Worm (Caenorhabditis elegans) whole organism, L4 larva: ENCODE results near the gene ztf-16.

Experiments used
- T26A8.4 ChIP-seq: fragments of 200-800 bp; sonication (Bioruptor generic); IDR thresholded peaks from 2 replicates; pipeline ENCODE4 v1.3.6; 2022; ENCODE audit warnings: missing genetic modification characterization, missing compliant biosample characterization
- ZK546.5 ChIP-seq, 2 experiments: sonication (generic microtip); optimal IDR thresholded peaks; 2 replicates each; lab custom pipeline; 2017; ENCODE audit warnings: missing biosample characterization in 2 of 2, missing genetic modification characterization in 2 of 2
- dmd-9 ChIP-seq: fragments of 200-800 bp; sonication (Bioruptor generic); IDR thresholded peaks from 2 replicates; pipeline ENCODE4 v1.3.6; 2022; ENCODE audit warnings: missing genetic modification reagents, missing genetic modification characterization, missing compliant biosample characterization
- dve-1 ChIP-seq: sonication (generic microtip); optimal IDR thresholded peaks from 2 replicates; lab custom pipeline; 2017; ENCODE audit warnings: antibody characterized with exemption, mild to moderate bottlenecking, missing genetic modification characterization, missing compliant biosample characterization; ENCODE audit not compliant: insufficient read depth
- egl-27 ChIP-seq: sonication (generic microtip); optimal IDR thresholded peaks from 3 replicates; lab custom pipeline; 2017; ENCODE audit warnings: missing biosample characterization, missing genetic modification reagents, missing genetic modification characterization
- lin-15B ChIP-seq: fragments of 150-350 bp; sonication (generic microtip); optimal IDR thresholded peaks from 3 replicates; lab custom pipeline; 2014; ENCODE audit warnings: missing biosample characterization, missing genetic modification characterization
- mdl-1 ChIP-seq, 2 experiments: fragments of 150-350 bp in 1 of 2; sonication (generic microtip) in 1 of 2; optimal IDR thresholded peaks; 2 replicates each; lab custom pipeline; 2014 to 2017; ENCODE audit warnings: missing biosample characterization in 2 of 2, missing genetic modification characterization in 2 of 2
- nhr-237 ChIP-seq: sonication (generic microtip); optimal IDR thresholded peaks from 2 replicates; lab custom pipeline; 2017; ENCODE audit warnings: missing biosample characterization, missing genetic modification characterization
- nhr-76 ChIP-seq: fragments of 150-350 bp; optimal IDR thresholded peaks from 2 replicates; lab custom pipeline; 2014; ENCODE audit warnings: missing biosample characterization, missing genetic modification characterization
- unc-130 ChIP-seq: sonication (generic microtip); optimal IDR thresholded peaks from 2 replicates; lab custom pipeline; 2016; ENCODE audit warnings: missing genetic modification reagents, missing genetic modification characterization, missing compliant biosample characterization
- ztf-7 ChIP-seq: fragments of 150-350 bp; optimal IDR thresholded peaks from 2 replicates; lab custom pipeline; 2014; ENCODE audit warnings: missing biosample characterization, missing genetic modification characterization

DNA sequence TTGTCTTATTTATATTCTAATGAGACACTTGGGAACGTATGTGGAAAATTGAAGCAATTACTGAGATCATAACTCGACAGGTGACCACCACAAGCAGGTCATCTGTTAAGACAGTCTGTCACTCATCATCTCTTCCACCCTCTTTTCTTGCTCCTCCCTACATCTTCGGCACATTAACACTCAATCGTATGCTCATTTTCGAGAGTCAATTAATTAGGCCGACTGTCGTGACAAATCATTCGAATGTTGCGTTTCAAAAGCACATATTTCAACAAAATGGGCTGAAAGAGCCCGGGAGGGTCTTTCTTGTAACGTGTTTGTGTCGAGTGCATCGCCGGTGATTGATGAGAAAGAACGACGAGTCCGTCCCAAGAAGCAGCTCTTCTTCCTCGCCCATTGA lies 9.1 kb downstream of the ztf-16 start:
- no peak for TF ChIP-seq ztf-7 (tag; lab: Kevin White, UChicago)
- no peak for TF ChIP-seq mdl-1 (tag; optimal IDR thresholded peaks at IDR 0.05; lab: Kevin White, UChicago)
- no peak for TF ChIP-seq nhr-76 (tag; lab: Kevin White, UChicago)
- no peak for TF ChIP-seq T26A8.4 (GFP tag; lab: Robert Waterston, UW)
- no peak for TF ChIP-seq dve-1 (tag; lab: Kevin White, UChicago)
- TF ChIP-seq lin-15B (tag; lab: Kevin White, UChicago) = no peak
- TF ChIP-seq dmd-9 = no peak
- TF ChIP-seq egl-27 (tag; lab: Kevin White, UChicago) = no peak
- no peak for TF ChIP-seq unc-130 (GFP tag; lab: Kevin White, UChicago)
- TF ChIP-seq nhr-237 (tag; lab: Kevin White, UChicago) = no peak
- TF ChIP-seq ZK546.5 (tag; optimal IDR thresholded peaks at IDR 0.05; lab: Kevin White, UChicago) = no peak
